Worm (Caenorhabditis elegans) whole organism, young adult: ENCODE data around the gene F22E12.1.

ENCODE experiments used
- bed-2 ChIP-seq: fragments of 200-800 bp; sonication (Bioruptor generic); IDR thresholded peaks from 2 replicates; pipeline ENCODE4 v1.3.6; 2022; ENCODE audit warnings: missing genetic modification reagents, missing genetic modification characterization, missing compliant biosample characterization
- ceh-58 ChIP-seq: fragments of 200-800 bp; sonication (Bioruptor generic); IDR thresholded peaks from 2 replicates; pipeline ENCODE4 v1.3.6; 2022; ENCODE audit warnings: missing genetic modification characterization, missing compliant biosample characterization
- ceh-91 ChIP-seq: fragments of 200-800 bp; sonication (Bioruptor generic); IDR thresholded peaks from 2 replicates; pipeline ENCODE4 v1.3.6; 2022; ENCODE audit warnings: missing genetic modification reagents, missing genetic modification characterization, missing compliant biosample characterization
- egrh-3 ChIP-seq: fragments of 200-800 bp; sonication (Bioruptor generic); IDR thresholded peaks from 2 replicates; pipeline ENCODE4 v1.3.6; 2022; ENCODE audit warnings: missing genetic modification reagents, missing genetic modification characterization, missing compliant biosample characterization
- mes-4 ChIP-seq: sonication (generic microtip); optimal IDR thresholded peaks from 2 replicates; lab custom pipeline; 2016; ENCODE audit warnings: missing genotype, missing genetic modification characterization, missing compliant biosample characterization
- nhr-80 ChIP-seq: sonication (generic microtip); optimal IDR thresholded peaks from 2 replicates; lab custom pipeline; 2016; ENCODE audit warnings: missing genetic modification characterization, missing compliant biosample characterization

F22E12.1 gene

ce11 chrV:10404701-10405100, 52.4 kb downstream of the F22E12.1 start:
- TF ChIP-seq mes-4 (tag; lab: Kevin White, UChicago) (no peak), egrh-3 (GFP tag; lab: Robert Waterston, UW) (no peak), bed-2 (GFP tag; lab: Robert Waterston, UW) (no peak), nhr-80 (tag; lab: Kevin White, UChicago) (peak; percentile 74), ceh-58 (GFP tag; lab: Robert Waterston, UW) (no peak), ceh-91 (GFP tag; lab: Robert Waterston, UW) (no peak)
